Worm (Caenorhabditis elegans): ENCODE results near the gene F54H12.10.
"Not testable (repeated sequence)": the region's sequence is repeated elsewhere in the genome, so short reads cannot be mapped to it uniquely, and the experiment has no call there.

DNA sequence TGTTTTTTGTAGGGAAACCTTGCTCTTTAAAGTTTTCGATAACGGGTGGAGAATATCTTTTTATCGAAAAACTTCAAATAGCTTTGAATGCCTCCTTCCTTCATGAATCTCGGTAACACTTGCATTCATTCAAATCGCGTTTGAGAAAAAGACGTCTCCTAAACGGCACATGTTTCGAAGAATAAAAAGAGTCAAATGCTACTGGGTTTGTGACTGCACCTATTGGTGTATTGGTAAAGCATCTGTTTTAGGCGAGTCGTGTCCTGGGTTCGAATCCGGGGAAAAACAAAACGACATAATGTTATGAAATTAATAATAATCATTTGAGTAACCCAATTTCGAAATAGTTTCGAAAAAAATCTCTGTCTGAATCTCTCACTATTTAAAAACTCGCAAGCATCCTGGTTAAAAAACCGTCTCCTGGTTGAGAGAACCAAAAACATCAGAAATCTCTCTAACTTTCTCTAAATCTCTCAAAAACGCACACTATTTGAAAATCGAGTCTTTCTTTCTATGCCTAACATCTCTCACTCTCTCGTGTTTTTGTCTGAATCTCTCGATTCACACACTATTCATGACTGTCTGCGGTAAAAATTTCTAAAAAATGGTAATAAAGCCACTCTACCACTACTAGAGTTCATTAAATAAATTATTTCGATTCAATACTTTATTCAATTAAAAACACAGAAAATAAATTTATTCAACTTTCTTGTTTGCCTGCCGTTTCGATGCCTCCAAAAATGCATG lies 7.3 kb upstream of the F54H12.10 start:
- not testable (repeated sequence) for TF ChIP-seq unc-62 (GFP tag; optimal IDR thresholded peaks at IDR 0.05); madf-3 (GFP tag; IDR thresholded peaks at IDR 0.05); nhr-179 (tag; optimal IDR thresholded peaks at IDR 0.05)
